Worm (Caenorhabditis elegans) whole organism, L2 larva: ENCODE results near the gene Y102A5C.4.
A peak's percentile ranks its signal among the peaks of the same experiment; 100 is the strongest.

Experiments
- F13H6.1 ChIP-seq: sonication (generic microtip); optimal IDR thresholded peaks from 2 replicates; lab custom pipeline; 2016; ENCODE audit warnings: missing genetic modification characterization, missing compliant biosample characterization
- R02D3.7 ChIP-seq: fragments of 150-350 bp; optimal IDR thresholded peaks from 2 replicates; lab custom pipeline; 2014; ENCODE audit warnings: missing biosample characterization, missing genetic modification characterization
- ZK546.5 ChIP-seq: sonication (generic microtip); optimal IDR thresholded peaks from 2 replicates; lab custom pipeline; 2017; ENCODE audit warnings: missing biosample characterization, missing genetic modification characterization
- aly-2 ChIP-seq: fragments of 150-350 bp; optimal IDR thresholded peaks from 2 replicates; lab custom pipeline; 2014; ENCODE audit warnings: missing biosample characterization, missing genetic modification characterization
- ama-1 ChIP-seq: fragments of 150-350 bp; optimal IDR thresholded peaks from 2 replicates; lab custom pipeline; 2018; ENCODE audit warnings: inconsistent platforms
- blmp-1 ChIP-seq: sonication (generic microtip); optimal IDR thresholded peaks from 2 replicates; lab custom pipeline; 2017; ENCODE audit warnings: missing genetic modification characterization, mild to moderate bottlenecking, missing compliant biosample characterization, antibody characterized with exemption, moderate library complexity; ENCODE audit not compliant: insufficient read depth
- lsy-2 ChIP-seq, 2 experiments: fragments of 150-350 bp in 1 of 2; sonication (generic microtip) in 1 of 2; optimal IDR thresholded peaks; 2 replicates each; lab custom pipeline; 2014 to 2017; ENCODE audit warnings: missing biosample characterization in 2 of 2, missing genetic modification characterization in 2 of 2
- mbf-1 ChIP-seq: sonication (generic microtip); optimal IDR thresholded peaks from 2 replicates; lab custom pipeline; 2017; ENCODE audit warnings: missing biosample characterization, missing genetic modification characterization
- nhr-129 ChIP-seq: fragments of 150-350 bp; optimal IDR thresholded peaks from 2 replicates; lab custom pipeline; 2014; ENCODE audit warnings: missing biosample characterization, missing genetic modification characterization

Gene Y102A5C.4

DNA sequence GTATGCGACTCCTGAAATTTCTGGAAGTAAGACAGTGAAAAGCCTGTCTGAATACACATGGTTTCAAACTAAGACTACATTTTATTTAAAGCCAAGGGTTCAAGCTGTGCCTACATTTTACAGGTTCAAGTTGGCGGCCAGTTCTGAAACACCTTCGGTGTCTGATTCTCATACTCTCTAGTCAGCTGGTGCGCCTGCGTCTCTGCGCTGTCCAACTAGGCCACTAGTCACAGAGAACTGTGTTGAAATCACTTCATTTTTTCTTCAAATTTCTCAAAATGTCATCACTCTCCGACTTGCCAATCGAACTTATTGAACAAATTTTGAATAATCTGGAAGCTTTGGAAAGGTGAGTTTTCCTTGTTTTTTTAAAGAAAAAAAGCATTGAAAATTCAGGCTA lies 44.6 kb downstream of the Y102A5C.4 start, which contains the start of gene fbxa-90:
Gene fbxa-90, plus strand, starts transcription at position 179 of the 400 bp plus-strand sequence.
- TF ChIP-seq R02D3.7 (tag; lab: Kevin White, UChicago), result no peak
- peak; percentile 22 for TF ChIP-seq nhr-129

DNA sequence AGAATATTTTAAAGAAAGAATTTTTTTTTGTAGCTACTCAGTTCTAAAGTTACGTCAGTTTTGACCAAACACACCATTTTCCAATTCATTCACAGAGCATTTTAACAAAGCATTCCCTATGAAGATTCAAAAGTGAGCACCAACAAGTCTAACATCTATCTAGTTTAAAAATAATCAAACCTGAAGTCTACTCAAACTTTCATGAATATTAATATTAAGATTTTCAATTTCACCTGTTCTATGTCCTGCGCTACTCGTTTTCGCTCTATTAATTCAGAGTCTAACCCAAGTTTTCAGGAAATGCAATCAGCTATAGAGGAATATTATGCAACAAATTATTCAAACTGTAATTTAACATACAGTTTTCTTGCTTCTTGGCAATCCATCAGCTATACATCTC lies 50.1 kb downstream of the Y102A5C.4 start, which contains the start of gene srh-119:
Gene srh-119, plus strand, starts transcription at position 301 of the 400 bp plus-strand sequence.
- TF ChIP-seq F13H6.1 (no peak), aly-2 (tag; lab: Kevin White, UChicago) (no peak), mbf-1 (no peak), ZK546.5 (tag; lab: Kevin White, UChicago) (no peak), ama-1 (lab: Kevin White, UChicago) (no peak), lsy-2 (tag; optimal IDR thresholded peaks at IDR 0.05; lab: Kevin White, UChicago) (no peak), blmp-1 (tag; lab: Kevin White, UChicago) (no peak)
- TF ChIP-seq, all 48 proteins: peak for 0

DNA sequence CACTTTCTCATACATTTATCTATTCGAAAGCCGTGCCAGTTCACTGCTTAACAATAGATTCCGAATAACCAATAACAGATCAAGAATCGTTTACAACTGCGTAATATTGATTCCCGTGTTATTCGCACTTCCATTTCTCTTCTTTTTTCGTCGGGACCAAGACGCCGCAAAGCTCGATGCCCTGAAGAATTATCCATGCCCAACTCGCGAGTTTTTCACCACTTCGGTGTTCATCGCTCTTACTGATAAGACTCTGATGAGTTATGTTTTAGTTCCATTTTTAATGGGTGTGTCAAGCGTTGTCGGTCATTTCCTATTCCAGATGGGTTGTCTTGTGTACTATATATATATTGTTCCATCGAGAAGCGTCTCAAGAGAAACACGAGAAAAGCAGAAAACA lies 51.3 kb downstream of the Y102A5C.4 start:
- TF ChIP-seq F13H6.1, result no peak
